Worm (Caenorhabditis elegans) whole organism, L4 larva: ENCODE measurements around the gene gst-32.
A peak's percentile ranks its signal among the peaks of the same experiment; 100 is the strongest.

Experiments used
- F26F4.8 ChIP-seq: fragments of 200-800 bp; sonication (Bioruptor generic); conservative IDR thresholded peaks from 2 replicates; pipeline ENCODE4 v1.3.6; 2022; ENCODE audit warnings: missing genetic modification characterization, missing compliant biosample characterization
- F49E8.2 ChIP-seq: sonication (generic microtip); optimal IDR thresholded peaks from 2 replicates; lab custom pipeline; 2016; ENCODE audit warnings: missing compliant biosample characterization, mild to moderate bottlenecking, missing genetic modification characterization, borderline replicate concordance
- R02D3.7 ChIP-seq: fragments of 150-350 bp; sonication (generic microtip); optimal IDR thresholded peaks from 3 replicates; lab custom pipeline; 2014; ENCODE audit warnings: missing biosample characterization, missing genetic modification characterization
- T26A8.4 ChIP-seq: fragments of 200-800 bp; sonication (Bioruptor generic); IDR thresholded peaks from 2 replicates; pipeline ENCODE4 v1.3.6; 2022; ENCODE audit warnings: missing genetic modification characterization, missing compliant biosample characterization
- Y105C5A.15 ChIP-seq: fragments of 200-800 bp; sonication (Bioruptor generic); IDR thresholded peaks from 2 replicates; pipeline ENCODE4 v1.3.6; 2022; ENCODE audit warnings: missing genetic modification characterization, missing compliant biosample characterization
- Y5F2A.4 ChIP-seq: fragments of 200-800 bp; sonication (Bioruptor generic); optimal IDR thresholded peaks from 2 replicates; lab custom pipeline; 2018; ENCODE audit warnings: mild to moderate bottlenecking, missing genetic modification characterization, missing compliant biosample characterization
- ZK337.2 ChIP-seq: fragments of 200-800 bp; sonication (Bioruptor generic); IDR thresholded peaks from 2 replicates; pipeline ENCODE4 v1.3.6; 2022; ENCODE audit warnings: missing genetic modification reagents, missing genetic modification characterization, missing compliant biosample characterization
- ZK546.5 ChIP-seq, 2 experiments: sonication (generic microtip); optimal IDR thresholded peaks; 2 replicates each; lab custom pipeline; 2017; ENCODE audit warnings: missing biosample characterization in 2 of 2, missing genetic modification characterization in 2 of 2
- ceh-28 ChIP-seq: fragments of 150-350 bp; optimal IDR thresholded peaks from 2 replicates; lab custom pipeline; 2014; ENCODE audit warnings: missing biosample characterization, missing genetic modification reagents, missing genetic modification characterization
- ceh-44 ChIP-seq: fragments of 200-800 bp; sonication (Bioruptor generic); IDR thresholded peaks from 2 replicates; pipeline ENCODE4 v1.3.6; 2022; ENCODE audit warnings: missing genetic modification reagents, missing genetic modification characterization, missing compliant biosample characterization
- ceh-82 ChIP-seq: sonication (generic microtip); optimal IDR thresholded peaks from 2 replicates; lab custom pipeline; 2017; ENCODE audit warnings: missing biosample characterization, missing genetic modification characterization
- ces-1 ChIP-seq: fragments of 150-350 bp; sonication (generic microtip); optimal IDR thresholded peaks from 4 replicates; lab custom pipeline; 2014; ENCODE audit warnings: missing biosample characterization, missing genetic modification reagents, missing genetic modification characterization
- daf-19 ChIP-seq: fragments of 200-800 bp; sonication (Bioruptor generic); conservative IDR thresholded peaks from 2 replicates; pipeline ENCODE4 v1.3.6; 2022; ENCODE audit warnings: missing genetic modification characterization, missing compliant biosample characterization
- daf-8 ChIP-seq: fragments of 200-800 bp; sonication (Bioruptor generic); IDR thresholded peaks from 2 replicates; pipeline ENCODE4 v1.3.6; 2022; ENCODE audit warnings: missing genetic modification characterization, missing compliant biosample characterization
- dmd-6 ChIP-seq: fragments of 200-800 bp; sonication (Bioruptor generic); IDR thresholded peaks from 2 replicates; pipeline ENCODE4 v1.3.6; 2022; ENCODE audit warnings: missing genetic modification reagents, missing genetic modification characterization, missing compliant biosample characterization
- dmd-8 ChIP-seq: fragments of 200-800 bp; sonication (Bioruptor generic); IDR thresholded peaks from 2 replicates; pipeline ENCODE4 v1.3.6; 2022; ENCODE audit warnings: missing genetic modification characterization, missing compliant biosample characterization
- egl-27 ChIP-seq: sonication (generic microtip); optimal IDR thresholded peaks from 3 replicates; lab custom pipeline; 2017; ENCODE audit warnings: missing biosample characterization, missing genetic modification reagents, missing genetic modification characterization
- hif-1 ChIP-seq, 2 experiments: sonication (generic microtip); optimal IDR thresholded peaks; 2 replicates each; lab custom pipeline; 2016 to 2017; ENCODE audit warnings: missing compliant biosample characterization in 2 of 2, missing genetic modification characterization in 2 of 2, missing genetic modification reagents in 2 of 2, missing genotype in 2 of 2, mild to moderate bottlenecking in 1 of 2
- hlh-11 ChIP-seq: fragments of 200-800 bp; sonication (Bioruptor generic); optimal IDR thresholded peaks from 2 replicates; lab custom pipeline; 2018; ENCODE audit warnings: mild to moderate bottlenecking, missing genetic modification characterization, missing compliant biosample characterization
- hlh-30 ChIP-seq: sonication (generic microtip); optimal IDR thresholded peaks from 2 replicates; lab custom pipeline; 2017; ENCODE audit warnings: antibody characterized with exemption, mild to moderate bottlenecking, missing genetic modification characterization, missing compliant biosample characterization; ENCODE audit not compliant: insufficient read depth
- lim-7 ChIP-seq: fragments of 200-800 bp; sonication (Bioruptor generic); IDR thresholded peaks from 2 replicates; pipeline ENCODE4 v1.3.6; 2022; ENCODE audit warnings: missing genetic modification characterization, missing compliant biosample characterization
- lin-15B ChIP-seq: fragments of 150-350 bp; sonication (generic microtip); optimal IDR thresholded peaks from 3 replicates; lab custom pipeline; 2014; ENCODE audit warnings: missing biosample characterization, missing genetic modification characterization
- madf-5 ChIP-seq, 2 experiments: fragments of 200-800 bp; sonication (Bioruptor generic); IDR thresholded peaks; 2 replicates each; pipeline ENCODE4 v1.3.6; 2022; ENCODE audit warnings: missing compliant biosample characterization in 2 of 2, missing genetic modification characterization in 2 of 2
- madf-9 ChIP-seq: fragments of 200-800 bp; sonication (Bioruptor generic); conservative IDR thresholded peaks from 2 replicates; pipeline ENCODE4 v1.3.6; 2022; ENCODE audit warnings: missing genetic modification reagents, missing genetic modification characterization, missing compliant biosample characterization
- mxl-2 ChIP-seq: fragments of 200-800 bp; sonication (Bioruptor generic); conservative IDR thresholded peaks from 2 replicates; pipeline ENCODE4 v1.3.6; 2022; ENCODE audit warnings: missing genetic modification reagents, missing genetic modification characterization, missing compliant biosample characterization
- mxl-3 ChIP-seq: fragments of 200-800 bp; sonication (Bioruptor generic); optimal IDR thresholded peaks from 2 replicates; lab custom pipeline; 2018; ENCODE audit warnings: mild to moderate bottlenecking, missing genetic modification characterization, missing compliant biosample characterization
- nhr-10 ChIP-seq: fragments of 150-350 bp; optimal IDR thresholded peaks from 2 replicates; lab custom pipeline; 2014; ENCODE audit warnings: missing biosample characterization, missing genetic modification characterization
- nhr-102 ChIP-seq: sonication (generic microtip); optimal IDR thresholded peaks from 2 replicates; lab custom pipeline; 2016; ENCODE audit warnings: mild to moderate bottlenecking, missing genetic modification characterization, moderate library complexity, missing compliant biosample characterization
- nhr-237 ChIP-seq: sonication (generic microtip); optimal IDR thresholded peaks from 2 replicates; lab custom pipeline; 2017; ENCODE audit warnings: missing biosample characterization, missing genetic modification characterization
- nhr-41 ChIP-seq: fragments of 200-800 bp; sonication (Bioruptor generic); IDR thresholded peaks from 2 replicates; pipeline ENCODE4 v1.3.6; 2022; ENCODE audit warnings: missing genetic modification reagents, missing genetic modification characterization, missing compliant biosample characterization
- nhr-6 ChIP-seq: fragments of 150-350 bp; optimal IDR thresholded peaks from 2 replicates; lab custom pipeline; 2014; ENCODE audit warnings: missing biosample characterization, missing genetic modification characterization
- nhr-77 ChIP-seq: fragments of 150-350 bp; optimal IDR thresholded peaks from 2 replicates; lab custom pipeline; 2014; ENCODE audit warnings: missing biosample characterization, missing genetic modification characterization
- pha-4 ChIP-seq, 2 experiments: fragments of 150-350 bp in 1 of 2; fragments of 200-800 bp in 1 of 2; sonication (Bioruptor generic) in 1 of 2; IDR thresholded peaks in 1 of 2; optimal IDR thresholded peaks in 1 of 2; 2 replicates each; pipeline versions ENCODE4 v1.3.6 to Lab custom; 2014 to 2022; ENCODE audit warnings: missing genetic modification characterization in 2 of 2, missing genetic modification reagents in 2 of 2, missing biosample characterization in 1 of 2, missing compliant biosample characterization in 1 of 2
- saeg-2 ChIP-seq: fragments of 200-800 bp; sonication (Bioruptor generic); IDR thresholded peaks from 2 replicates; pipeline ENCODE4 v1.3.6; 2022; ENCODE audit warnings: missing genetic modification reagents, missing genetic modification characterization, missing compliant biosample characterization
- sdz-12 ChIP-seq: fragments of 200-800 bp; sonication (Bioruptor generic); optimal IDR thresholded peaks from 2 replicates; lab custom pipeline; 2018; ENCODE audit warnings: mild to moderate bottlenecking, missing genetic modification characterization, missing compliant biosample characterization
- snpc-1.2 ChIP-seq: fragments of 200-800 bp; sonication (Bioruptor generic); IDR thresholded peaks from 2 replicates; pipeline ENCODE4 v1.3.6; 2022; ENCODE audit warnings: missing genetic modification reagents, missing genetic modification characterization, missing compliant biosample characterization
- snpc-4 ChIP-seq: fragments of 150-350 bp; optimal IDR thresholded peaks from 2 replicates; lab custom pipeline; 2014; ENCODE audit warnings: missing biosample characterization, missing genetic modification characterization
- spr-3 ChIP-seq: fragments of 200-800 bp; sonication (Bioruptor generic); optimal IDR thresholded peaks from 2 replicates; lab custom pipeline; 2018; ENCODE audit warnings: mild to moderate bottlenecking, missing genetic modification characterization, missing compliant biosample characterization
- tra-1 ChIP-seq: fragments of 200-800 bp; sonication (Bioruptor generic); IDR thresholded peaks from 2 replicates; pipeline ENCODE4 v1.3.6; 2022; ENCODE audit warnings: missing genetic modification reagents, missing genetic modification characterization, missing compliant biosample characterization
- unc-62 ChIP-seq, 3 experiments: fragments of 150-350 bp in 1 of 3; sonication (generic microtip); optimal IDR thresholded peaks in 2 of 3; peaks in 1 of 3; 1 replicate in 1 of 3; 2 replicates in 2 of 3; lab custom pipeline; 2014 to 2017; ENCODE audit warnings: missing biosample characterization in 3 of 3, missing genetic modification characterization in 3 of 3, missing genetic modification reagents in 3 of 3, missing genotype in 1 of 3
- vab-7 ChIP-seq: fragments of 200-800 bp; sonication (Bioruptor generic); IDR thresholded peaks from 2 replicates; pipeline ENCODE4 v1.3.6; 2022; ENCODE audit warnings: missing genetic modification reagents, missing genetic modification characterization, missing compliant biosample characterization
- zag-1 ChIP-seq: fragments of 150-350 bp; optimal IDR thresholded peaks from 2 replicates; lab custom pipeline; 2014; ENCODE audit warnings: missing biosample characterization, missing genetic modification characterization
- zfp-3 ChIP-seq: fragments of 200-800 bp; sonication (Bioruptor generic); conservative IDR thresholded peaks from 2 replicates; pipeline ENCODE4 v1.3.6; 2022; ENCODE audit warnings: missing genetic modification reagents, missing genetic modification characterization, missing compliant biosample characterization
- ztf-11 ChIP-seq: fragments of 150-350 bp; optimal IDR thresholded peaks from 2 replicates; lab custom pipeline; 2014; ENCODE audit warnings: missing biosample characterization, missing genetic modification characterization
- ztf-7 ChIP-seq: fragments of 150-350 bp; optimal IDR thresholded peaks from 2 replicates; lab custom pipeline; 2014; ENCODE audit warnings: missing biosample characterization, missing genetic modification characterization

The gst-32 gene

ce11 chrII:15197500-15197899 is 19.1 kb upstream of the gst-32 start (continued):
- TF ChIP-seq Y105C5A.15 (GFP tag; lab: Robert Waterston, UW) = no peak
- no peak for TF ChIP-seq ceh-28 (tag; lab: Kevin White, UChicago)
- no peak for TF ChIP-seq T26A8.4
- peak; percentile 71 for TF ChIP-seq dmd-6 (GFP tag; lab: Robert Waterston, UW)
- peak; percentile 7 for TF ChIP-seq nhr-102 (tag; lab: Kevin White, UChicago)
- no peak for TF ChIP-seq tra-1 (GFP tag; lab: Robert Waterston, UW)
- no peak for TF ChIP-seq ceh-82
- TF ChIP-seq daf-19 (GFP tag; lab: Robert Waterston, UW) = no peak
- no peak for TF ChIP-seq dmd-8 (GFP tag; lab: Robert Waterston, UW)
- no peak for TF ChIP-seq lim-7
- TF ChIP-seq egl-27 = no peak
- TF ChIP-seq nhr-10 = no peak
- peak; percentile 65 for TF ChIP-seq nhr-77
- TF ChIP-seq zfp-3 = no peak
- TF ChIP-seq ces-1 = no peak
- TF ChIP-seq mxl-2 (GFP tag; lab: Robert Waterston, UW) = peak; percentile 38; the same call in 1 of the 2 replicates
- TF ChIP-seq nhr-41 (GFP tag; lab: Robert Waterston, UW) = no peak
- TF ChIP-seq snpc-1.2 (GFP tag; lab: Robert Waterston, UW) = no peak
- TF ChIP-seq hif-1 (tag; optimal IDR thresholded peaks at IDR 0.05; lab: Kevin White, UChicago) = no peak
- peak in 1 of 2 experiments; percentile 94 for TF ChIP-seq unc-62 (GFP tag; optimal IDR thresholded peaks at IDR 0.05 in 1 of 2; lab: Kevin White, UChicago)
- no peak for TF ChIP-seq unc-62 (tag; optimal IDR thresholded peaks at IDR 0.05; lab: Kevin White, UChicago)
- TF ChIP-seq ztf-7 (tag; lab: Kevin White, UChicago) = no peak
- no peak for TF ChIP-seq saeg-2 (GFP tag; lab: Robert Waterston, UW)
- TF ChIP-seq nhr-6 (tag; lab: Kevin White, UChicago) = no peak
- TF ChIP-seq F26F4.8 (GFP tag; lab: Robert Waterston, UW) = no peak
- TF ChIP-seq lin-15B (tag; lab: Kevin White, UChicago) = no peak
- no peak for TF ChIP-seq Y5F2A.4
- no peak for TF ChIP-seq snpc-4 (tag; lab: Kevin White, UChicago)
- TF ChIP-seq ZK337.2 = no peak
- no peak for TF ChIP-seq sdz-12 (GFP tag; lab: Kevin White, UChicago)
- no peak for TF ChIP-seq daf-8 (GFP tag; lab: Robert Waterston, UW)
- no peak for TF ChIP-seq ceh-44 (GFP tag; lab: Robert Waterston, UW)
- no peak for TF ChIP-seq spr-3 (GFP tag; lab: Kevin White, UChicago)
- peak; percentile 31 for TF ChIP-seq hlh-30 (tag; lab: Kevin White, UChicago)
- TF ChIP-seq hlh-11 = peak; percentile 64
- no peak for TF ChIP-seq ztf-11 (tag; lab: Kevin White, UChicago)
- no peak for TF ChIP-seq pha-4 (GFP tag; IDR thresholded peaks at IDR 0.05; lab: Robert Waterston, UW)
- no peak for TF ChIP-seq pha-4 (tag; optimal IDR thresholded peaks at IDR 0.05; lab: Kevin White, UChicago)
- no peak for TF ChIP-seq F49E8.2
- no peak for TF ChIP-seq madf-5 (GFP tag; IDR thresholded peaks at IDR 0.05; lab: Robert Waterston, UW)
- TF ChIP-seq vab-7 (GFP tag; lab: Robert Waterston, UW) = no peak
- no peak for TF ChIP-seq madf-9 (GFP tag; lab: Robert Waterston, UW)
- TF ChIP-seq R02D3.7 = no peak
- no peak for TF ChIP-seq ZK546.5 (tag; optimal IDR thresholded peaks at IDR 0.05; lab: Kevin White, UChicago)
- no peak for TF ChIP-seq zag-1 (tag; lab: Kevin White, UChicago)
- no peak for TF ChIP-seq nhr-237 (tag; lab: Kevin White, UChicago)
- TF ChIP-seq mxl-3 (GFP tag; lab: Kevin White, UChicago) = no peak
